Worm (Caenorhabditis elegans) whole organism, L3 larva: ENCODE results near the gene bath-20.
"Not testable (repeated sequence)": the region's sequence is repeated elsewhere in the genome, so short reads cannot be mapped to it uniquely, and the experiment has no call there.

ENCODE experiments used
- aly-2 ChIP-seq: fragments of 150-350 bp; optimal IDR thresholded peaks from 2 replicates; lab custom pipeline; 2014; ENCODE audit warnings: missing biosample characterization, missing genetic modification characterization
- ceh-16 ChIP-seq: sonication (generic microtip); optimal IDR thresholded peaks from 2 replicates; lab custom pipeline; 2017; ENCODE audit warnings: missing biosample characterization, missing genetic modification characterization
- ceh-28 ChIP-seq: fragments of 150-350 bp; optimal IDR thresholded peaks from 2 replicates; lab custom pipeline; 2014; ENCODE audit warnings: missing biosample characterization, missing genetic modification reagents, missing genetic modification characterization
- ceh-9 ChIP-seq: sonication (generic microtip); optimal IDR thresholded peaks from 2 replicates; lab custom pipeline; 2018; ENCODE audit warnings: missing biosample characterization, missing genetic modification characterization
- egl-27 ChIP-seq: sonication (generic microtip); optimal IDR thresholded peaks from 4 replicates; lab custom pipeline; 2017; ENCODE audit warnings: missing biosample characterization, missing genetic modification reagents, missing genetic modification characterization
- elt-2 ChIP-seq: sonication (generic microtip); optimal IDR thresholded peaks from 2 replicates; lab custom pipeline; 2016; ENCODE audit warnings: missing genetic modification reagents, mild to moderate bottlenecking, missing genetic modification characterization, missing compliant biosample characterization
- elt-3 ChIP-seq, 3 experiments: fragments of 150-350 bp in 1 of 3; sonication (generic microtip) in 2 of 3; optimal IDR thresholded peaks; 2 replicates in 2 of 3; 4 replicates in 1 of 3; lab custom pipeline; 2014 to 2017; ENCODE audit warnings: missing biosample characterization in 3 of 3, missing genetic modification characterization in 3 of 3
- fkh-10 ChIP-seq: sonication (generic microtip); optimal IDR thresholded peaks from 2 replicates; lab custom pipeline; 2017; ENCODE audit warnings: missing biosample characterization, missing genetic modification reagents, missing genetic modification characterization
- fkh-2 ChIP-seq: fragments of 150-350 bp; optimal IDR thresholded peaks from 2 replicates; lab custom pipeline; 2014; ENCODE audit warnings: missing biosample characterization, missing genetic modification reagents, missing genetic modification characterization
- hmg-11 ChIP-seq: sonication (generic microtip); optimal IDR thresholded peaks from 2 replicates; lab custom pipeline; 2016; ENCODE audit warnings: missing genetic modification characterization, missing compliant biosample characterization
- jun-1 ChIP-seq: fragments of 150-350 bp; optimal IDR thresholded peaks from 2 replicates; lab custom pipeline; 2014; ENCODE audit warnings: missing biosample characterization, missing genetic modification reagents, missing genetic modification characterization
- lin-39 ChIP-seq: fragments of 150-350 bp; optimal IDR thresholded peaks from 2 replicates; lab custom pipeline; 2018; ENCODE audit warnings: missing biosample characterization, missing genetic modification reagents, missing genetic modification characterization
- lsy-12 ChIP-seq: sonication (generic microtip); optimal IDR thresholded peaks from 2 replicates; lab custom pipeline; 2016; ENCODE audit warnings: mild to moderate bottlenecking, missing genetic modification characterization, missing compliant biosample characterization
- mdl-1 ChIP-seq: fragments of 150-350 bp; optimal IDR thresholded peaks from 2 replicates; lab custom pipeline; 2014; ENCODE audit warnings: missing biosample characterization, missing genetic modification characterization
- mml-1 ChIP-seq: fragments of 150-350 bp; sonication (generic microtip); optimal IDR thresholded peaks from 3 replicates; lab custom pipeline; 2014; ENCODE audit warnings: missing biosample characterization, missing genetic modification characterization
- nhr-11 ChIP-seq: fragments of 150-350 bp; optimal IDR thresholded peaks from 2 replicates; lab custom pipeline; 2014; ENCODE audit warnings: missing biosample characterization, missing genetic modification characterization
- nhr-12 ChIP-seq: fragments of 150-350 bp; optimal IDR thresholded peaks from 2 replicates; lab custom pipeline; 2014; ENCODE audit warnings: missing biosample characterization, missing genetic modification characterization
- nhr-23 ChIP-seq: fragments of 150-350 bp; optimal IDR thresholded peaks from 2 replicates; lab custom pipeline; 2014; ENCODE audit warnings: missing biosample characterization, missing genetic modification reagents, missing genetic modification characterization
- nhr-237 ChIP-seq: fragments of 150-350 bp; optimal IDR thresholded peaks from 2 replicates; lab custom pipeline; 2014; ENCODE audit warnings: missing biosample characterization, missing genetic modification characterization
- nhr-43 ChIP-seq: sonication (generic microtip); optimal IDR thresholded peaks from 2 replicates; lab custom pipeline; 2016; ENCODE audit warnings: mild to moderate bottlenecking, missing genetic modification characterization, missing compliant biosample characterization; ENCODE audit not compliant: poor library complexity, severe bottlenecking
- nhr-77 ChIP-seq: fragments of 150-350 bp; optimal IDR thresholded peaks from 2 replicates; lab custom pipeline; 2014; ENCODE audit warnings: missing biosample characterization, missing genetic modification characterization
- pha-4 ChIP-seq: fragments of 150-350 bp; optimal IDR thresholded peaks from 2 replicates; lab custom pipeline; 2014; ENCODE audit warnings: missing biosample characterization, missing genetic modification reagents, missing genetic modification characterization
- pqm-1 ChIP-seq: fragments of 150-350 bp; optimal IDR thresholded peaks from 2 replicates; lab custom pipeline; 2017; ENCODE audit warnings: missing biosample characterization, missing genetic modification characterization, inconsistent platforms
- sea-2 ChIP-seq: fragments of 150-350 bp; sonication (generic microtip); optimal IDR thresholded peaks from 4 replicates; lab custom pipeline; 2014; ENCODE audit warnings: missing biosample characterization, missing genetic modification reagents, missing genetic modification characterization
- tbx-2 ChIP-seq: sonication (generic microtip); optimal IDR thresholded peaks from 2 replicates; lab custom pipeline; 2016; ENCODE audit warnings: mild to moderate bottlenecking, missing genetic modification characterization, missing compliant biosample characterization
- unc-39 ChIP-seq: sonication (generic microtip); optimal IDR thresholded peaks from 4 replicates; lab custom pipeline; 2017; ENCODE audit warnings: missing biosample characterization, missing genetic modification characterization
- zag-1 ChIP-seq: fragments of 150-350 bp; optimal IDR thresholded peaks from 2 replicates; lab custom pipeline; 2014; ENCODE audit warnings: missing biosample characterization, missing genetic modification characterization

The bath-20 gene

DNA sequence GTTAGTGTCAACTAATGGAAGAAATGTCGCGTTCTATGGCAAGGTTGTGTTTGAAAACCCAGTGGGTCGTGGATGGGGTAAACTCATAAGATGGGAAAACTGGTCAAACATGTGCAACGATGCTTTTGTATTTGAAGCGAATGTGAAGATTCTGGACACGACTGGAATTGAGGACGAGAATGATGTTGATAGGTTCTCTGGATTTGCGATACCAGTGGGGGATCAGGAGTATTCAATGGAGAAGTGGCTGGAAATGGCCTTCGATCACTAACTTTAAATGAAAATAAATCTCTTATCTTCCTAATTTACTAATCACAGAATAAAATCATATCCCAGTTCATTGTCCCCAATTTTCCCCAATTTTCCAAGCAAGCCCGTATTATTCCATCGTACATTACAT lies 31.2 kb downstream of the bath-20 start:
- TF ChIP-seq lsy-12 (tag; lab: Kevin White, UChicago) (no peak), egl-27 (no peak), nhr-12 (tag; lab: Kevin White, UChicago) (no peak), unc-39 (tag; lab: Kevin White, UChicago) (no peak), nhr-77 (tag; lab: Kevin White, UChicago) (no peak), mml-1 (tag; lab: Kevin White, UChicago) (no peak), nhr-11 (tag; lab: Kevin White, UChicago) (no peak), fkh-2 (no peak), hmg-11 (no peak)
- TF ChIP-seq, all 47 proteins: peak for 0

DNA sequence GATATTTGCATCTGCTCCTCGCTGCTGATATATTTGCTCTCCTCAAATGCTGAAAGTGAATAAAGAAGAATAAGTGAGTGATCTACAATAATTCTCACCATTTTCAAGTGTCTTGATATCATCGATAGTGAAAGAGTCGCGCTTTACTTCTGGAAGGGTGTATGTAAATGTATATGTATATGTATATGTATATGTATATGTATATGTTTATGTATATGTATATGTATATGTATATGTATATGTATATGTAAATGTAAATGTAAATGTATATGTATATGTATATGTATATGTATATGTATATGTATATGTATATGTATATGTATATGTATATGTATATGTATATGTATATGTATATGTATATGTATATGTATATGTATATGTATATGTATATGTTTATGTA lies 41.6 kb downstream of the bath-20 start, which contains the start of gene ceh-84:
Gene ceh-84 (minus strand): TSS at position 101 of the 400 bp plus-strand sequence.
- TF ChIP-seq zag-1, nhr-43, nhr-11 (tag; lab: Kevin White, UChicago): not testable (repeated sequence)

DNA sequence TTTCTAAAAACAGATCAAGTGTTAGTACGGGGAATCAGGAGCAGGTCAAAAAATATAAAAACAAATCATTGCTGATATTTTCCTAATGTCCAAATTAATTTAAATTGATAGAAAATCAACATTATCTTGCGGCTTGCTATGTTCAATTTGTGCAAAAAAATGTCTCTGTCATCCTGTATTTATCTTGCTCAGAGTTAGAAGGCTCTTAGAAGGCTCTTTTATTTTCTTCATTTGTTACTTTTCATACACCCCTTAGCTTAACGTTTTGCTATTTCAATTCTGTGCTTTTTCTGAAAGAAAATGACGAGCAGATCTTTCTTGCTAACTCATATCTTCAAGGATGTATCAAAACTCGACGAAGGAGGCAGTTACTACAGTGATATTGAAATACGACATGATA lies 43.8 kb downstream of the bath-20 start, which contains the start of gene math-19:
Gene math-19 (plus strand): TSS at position 301 of the 400 bp plus-strand sequence.
- not testable (repeated sequence) for TF ChIP-seq lin-39 (tag; lab: Kevin White, UChicago); fkh-10 (GFP tag; lab: Kevin White, UChicago); sea-2 (GFP tag; lab: Kevin White, UChicago)

DNA sequence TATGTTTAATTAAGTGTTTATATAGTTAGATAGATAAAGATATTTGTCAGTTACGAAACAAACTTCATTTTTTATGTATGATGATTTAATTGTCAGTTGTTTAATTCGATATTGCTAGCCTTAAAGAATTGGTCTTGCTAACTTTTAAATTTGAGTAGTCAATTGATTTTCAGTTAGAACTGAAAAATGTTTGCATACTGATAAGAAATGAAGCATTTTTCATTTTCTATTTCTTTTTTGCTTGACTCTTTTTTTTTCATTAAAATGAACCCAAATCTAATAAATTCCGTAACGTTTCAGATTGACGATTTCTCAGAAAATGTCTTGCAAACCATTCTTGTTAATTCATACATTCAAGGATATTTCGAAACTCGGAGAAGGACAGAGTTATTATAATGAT lies 46.1 kb downstream of the bath-20 start, which contains the start of gene math-20:
Gene math-20 (plus strand): TSS at position 301 of the 400 bp plus-strand sequence.
- no peak for TF ChIP-seq ceh-16
- TF ChIP-seq nhr-237 (tag; lab: Kevin White, UChicago), result no peak
- TF ChIP-seq egl-27, result no peak

DNA sequence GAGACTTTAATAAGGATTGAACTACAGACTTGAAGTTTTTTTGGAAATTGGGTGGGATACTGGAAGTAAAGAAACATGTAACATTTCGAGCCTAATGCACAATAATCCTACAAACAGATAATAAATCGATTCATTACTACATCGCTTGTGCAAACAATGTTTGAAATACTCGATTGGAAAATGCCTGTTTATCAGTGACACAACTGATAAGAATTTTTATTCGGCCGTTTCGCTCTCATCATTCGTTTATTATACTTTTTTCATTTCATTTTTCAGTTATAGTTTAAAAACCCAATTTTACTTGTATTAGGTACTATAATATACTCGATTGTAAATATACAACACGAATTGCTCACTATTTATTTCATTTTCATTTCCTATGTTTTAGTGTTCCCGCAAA lies 46.6 kb downstream of the bath-20 start:
- no peak for TF ChIP-seq ceh-28 (tag; lab: Kevin White, UChicago)
- TF ChIP-seq elt-2, result peak; percentile 83
- peak; percentile 57 for TF ChIP-seq pqm-1 (tag; lab: Kevin White, UChicago)
- no peak for TF ChIP-seq elt-3 (tag; optimal IDR thresholded peaks at IDR 0.05; lab: Kevin White, UChicago)
- peak; percentile 8 for TF ChIP-seq jun-1
- TF ChIP-seq nhr-11 (tag; lab: Kevin White, UChicago), result peak; percentile 27
- TF ChIP-seq pha-4 (tag; lab: Kevin White, UChicago), result peak; percentile 34
- no peak for TF ChIP-seq mdl-1 (tag; lab: Kevin White, UChicago)

DNA sequence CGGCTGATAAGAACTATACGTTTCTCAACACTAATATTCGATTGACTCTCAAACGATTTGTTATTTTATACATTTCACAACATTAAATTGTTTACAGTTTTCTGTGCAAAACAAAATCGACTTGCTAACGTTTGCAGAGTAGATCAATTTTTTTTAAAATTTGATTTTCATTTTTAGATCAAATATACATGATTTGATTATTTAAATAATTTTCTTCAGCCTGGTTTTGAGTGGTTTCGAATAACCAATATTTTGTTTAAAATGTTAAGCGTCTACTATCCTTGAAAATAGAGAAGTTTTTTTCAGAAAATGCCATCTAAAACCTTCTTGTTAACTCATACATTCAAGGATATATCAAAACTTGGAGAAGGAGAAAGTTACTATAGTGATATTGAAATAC lies 48.6 kb downstream of the bath-20 start, which contains the start of gene math-21:
Gene math-21 (plus strand): TSS at position 301 of the 400 bp plus-strand sequence.
- no peak for TF ChIP-seq aly-2 (tag; lab: Kevin White, UChicago)
- no peak for TF ChIP-seq nhr-23
- TF ChIP-seq ceh-9 (tag; lab: Kevin White, UChicago), result no peak
- TF ChIP-seq jun-1, result no peak
- no peak for TF ChIP-seq nhr-12 (tag; lab: Kevin White, UChicago)
- no peak for TF ChIP-seq zag-1 (tag; lab: Kevin White, UChicago)
- no peak for TF ChIP-seq mdl-1 (tag; lab: Kevin White, UChicago)
- TF ChIP-seq nhr-237 (tag; lab: Kevin White, UChicago), result no peak
- TF ChIP-seq hmg-11, result no peak
- no peak for TF ChIP-seq sea-2 (GFP tag; lab: Kevin White, UChicago)
- TF ChIP-seq mml-1 (tag; lab: Kevin White, UChicago), result no peak
- no peak for TF ChIP-seq pha-4 (tag; lab: Kevin White, UChicago)
- TF ChIP-seq fkh-10 (GFP tag; lab: Kevin White, UChicago), result no peak
- TF ChIP-seq tbx-2 (tag; lab: Kevin White, UChicago), result no peak
